Worm (Caenorhabditis elegans) whole organism, mixed stage, embryonic: ENCODE results near the gene C25E10.16.

Experiments used
- M03D4.4 ChIP-seq: sonication (generic microtip); optimal IDR thresholded peaks from 2 replicates; lab custom pipeline; 2017; ENCODE audit warnings: mild to moderate bottlenecking, missing genetic modification characterization, missing compliant biosample characterization
- bed-3 ChIP-seq: fragments of 200-800 bp; sonication (Bioruptor generic); optimal IDR thresholded peaks from 3 replicates; lab custom pipeline; 2018; ENCODE audit warnings: mild to moderate bottlenecking, missing genetic modification characterization, moderate library complexity, missing compliant biosample characterization
- blmp-1 ChIP-seq: fragments of 150-350 bp; optimal IDR thresholded peaks from 2 replicates; lab custom pipeline; 2014; ENCODE audit warnings: missing biosample characterization, missing genetic modification characterization
- ceh-39 ChIP-seq: fragments of 150-350 bp; optimal IDR thresholded peaks from 2 replicates; lab custom pipeline; 2014; ENCODE audit warnings: missing biosample characterization, missing genetic modification characterization
- ceh-43 ChIP-seq: fragments of 200-800 bp; sonication (Bioruptor generic); optimal IDR thresholded peaks from 2 replicates; lab custom pipeline; 2018; ENCODE audit warnings: mild to moderate bottlenecking, missing genetic modification characterization, moderate library complexity, missing compliant biosample characterization
- ces-1 ChIP-seq: fragments of 150-350 bp; optimal IDR thresholded peaks from 2 replicates; lab custom pipeline; 2014; ENCODE audit warnings: missing biosample characterization, missing genetic modification reagents, missing genetic modification characterization
- cnd-1 ChIP-seq: fragments of 200-800 bp; sonication (Bioruptor generic); optimal IDR thresholded peaks from 2 replicates; lab custom pipeline; 2018; ENCODE audit warnings: mild to moderate bottlenecking, missing genetic modification characterization, missing compliant biosample characterization
- drap-1 ChIP-seq: fragments of 200-800 bp; sonication (Bioruptor generic); optimal IDR thresholded peaks from 3 replicates; lab custom pipeline; 2018; ENCODE audit warnings: mild to moderate bottlenecking, missing genetic modification characterization, missing compliant biosample characterization
- elt-1 ChIP-seq: sonication (generic microtip); optimal IDR thresholded peaks from 2 replicates; lab custom pipeline; 2017; ENCODE audit warnings: missing genetic modification characterization, mild to moderate bottlenecking, missing compliant biosample characterization, antibody characterized with exemption, moderate library complexity, borderline replicate concordance; ENCODE audit not compliant: insufficient read depth
- elt-3 ChIP-seq: fragments of 150-350 bp; optimal IDR thresholded peaks from 2 replicates; lab custom pipeline; 2014; ENCODE audit warnings: missing biosample characterization, missing genetic modification characterization
- flh-1 ChIP-seq: fragments of 200-800 bp; sonication (Bioruptor generic); optimal IDR thresholded peaks from 2 replicates; lab custom pipeline; 2018; ENCODE audit warnings: mild to moderate bottlenecking, missing genetic modification characterization, moderate library complexity, missing compliant biosample characterization
- ham-2 ChIP-seq: fragments of 200-800 bp; sonication (Bioruptor generic); optimal IDR thresholded peaks from 2 replicates; lab custom pipeline; 2018; ENCODE audit warnings: mild to moderate bottlenecking, missing genetic modification characterization, missing compliant biosample characterization
- hlh-1 ChIP-seq: fragments of 150-350 bp; optimal IDR thresholded peaks from 2 replicates; lab custom pipeline; 2014; ENCODE audit warnings: missing biosample characterization, missing genetic modification reagents, missing genetic modification characterization
- lin-13 ChIP-seq: fragments of 150-350 bp; optimal IDR thresholded peaks from 2 replicates; lab custom pipeline; 2014; ENCODE audit warnings: missing biosample characterization, missing genetic modification characterization
- lin-32 ChIP-seq: fragments of 200-800 bp; sonication (Bioruptor generic); optimal IDR thresholded peaks from 2 replicates; lab custom pipeline; 2018; ENCODE audit warnings: mild to moderate bottlenecking, missing genetic modification characterization, missing compliant biosample characterization
- lsy-2 ChIP-seq: fragments of 150-350 bp; optimal IDR thresholded peaks from 2 replicates; lab custom pipeline; 2014; ENCODE audit warnings: missing biosample characterization, missing genetic modification characterization
- mab-5 ChIP-seq: fragments of 150-350 bp; optimal IDR thresholded peaks from 2 replicates; lab custom pipeline; 2014; ENCODE audit warnings: missing biosample characterization, missing genetic modification characterization
- mep-1 ChIP-seq: fragments of 150-350 bp; optimal IDR thresholded peaks from 2 replicates; lab custom pipeline; 2017; ENCODE audit warnings: missing biosample characterization, missing genetic modification reagents, missing genetic modification characterization, inconsistent platforms
- mls-2 ChIP-seq: sonication (generic microtip); optimal IDR thresholded peaks from 2 replicates; lab custom pipeline; 2016; ENCODE audit warnings: mild to moderate bottlenecking, missing genetic modification characterization, moderate library complexity, missing compliant biosample characterization
- nhr-12 ChIP-seq: fragments of 150-350 bp; optimal IDR thresholded peaks from 2 replicates; lab custom pipeline; 2014; ENCODE audit warnings: missing biosample characterization, missing genetic modification characterization
- nhr-2 ChIP-seq: fragments of 150-350 bp; optimal IDR thresholded peaks from 2 replicates; lab custom pipeline; 2014; ENCODE audit warnings: missing biosample characterization, missing genetic modification characterization
- nhr-237 ChIP-seq: fragments of 150-350 bp; optimal IDR thresholded peaks from 2 replicates; lab custom pipeline; 2014; ENCODE audit warnings: missing biosample characterization, missing genetic modification characterization
- nhr-28 ChIP-seq: fragments of 150-350 bp; optimal IDR thresholded peaks from 2 replicates; lab custom pipeline; 2014; ENCODE audit warnings: missing biosample characterization, missing genetic modification characterization
- nhr-76 ChIP-seq: sonication (generic microtip); optimal IDR thresholded peaks from 2 replicates; lab custom pipeline; 2017; ENCODE audit warnings: missing biosample characterization, missing genetic modification characterization
- pha-4 ChIP-seq: fragments of 150-350 bp; optimal IDR thresholded peaks from 2 replicates; lab custom pipeline; 2018; ENCODE audit warnings: missing biosample characterization, missing genetic modification reagents, missing genetic modification characterization
- sem-2 ChIP-seq: fragments of 200-800 bp; sonication (Bioruptor generic); optimal IDR thresholded peaks from 2 replicates; lab custom pipeline; 2018; ENCODE audit warnings: mild to moderate bottlenecking, missing genetic modification characterization, missing compliant biosample characterization
- tbx-8 ChIP-seq: fragments of 200-800 bp; sonication (Bioruptor generic); optimal IDR thresholded peaks from 2 replicates; lab custom pipeline; 2018; ENCODE audit warnings: mild to moderate bottlenecking, missing genetic modification characterization, moderate library complexity, missing compliant biosample characterization
- unc-120 ChIP-seq: sonication (generic microtip); optimal IDR thresholded peaks from 2 replicates; lab custom pipeline; 2017; ENCODE audit warnings: missing genetic modification characterization, missing compliant biosample characterization; ENCODE audit not compliant: poor library complexity, severe bottlenecking
- unc-62 ChIP-seq: fragments of 150-350 bp; optimal IDR thresholded peaks from 2 replicates; lab custom pipeline; 2014; ENCODE audit warnings: missing biosample characterization, missing genetic modification reagents, missing genetic modification characterization
- zip-8 ChIP-seq: fragments of 150-350 bp; optimal IDR thresholded peaks from 2 replicates; lab custom pipeline; 2014; ENCODE audit warnings: missing biosample characterization, missing genetic modification characterization
- ztf-11 ChIP-seq: fragments of 150-350 bp; optimal IDR thresholded peaks from 2 replicates; lab custom pipeline; 2014; ENCODE audit warnings: missing biosample characterization, missing genetic modification characterization

C25E10.16 gene

ce11 chrV:9044871-9045270 is 14.5 kb downstream of the C25E10.16 start, which contains the start of gene nhr-30:
nhr-30 (plus strand) TSS chrV:9045171.
- no peak for TF ChIP-seq hlh-1 (tag; lab: Kevin White, UChicago)
- no peak for TF ChIP-seq ces-1 (GFP tag; lab: Kevin White, UChicago)
- no peak for TF ChIP-seq nhr-28
- no peak for TF ChIP-seq mab-5 (tag; lab: Kevin White, UChicago)
- no peak for TF ChIP-seq elt-1
- TF ChIP-seq drap-1 (GFP tag; lab: Kevin White, UChicago), result no peak
- TF ChIP-seq zip-8 (tag; lab: Kevin White, UChicago), result no peak
- TF ChIP-seq unc-120, result no peak
- TF ChIP-seq ceh-39 (tag; lab: Kevin White, UChicago), result no peak

- TF ChIP-seq bed-3 (GFP tag; lab: Kevin White, UChicago) (no peak), elt-3 (tag; lab: Kevin White, UChicago) (no peak), sem-2 (GFP tag; lab: Kevin White, UChicago) (no peak), nhr-28 (no peak), blmp-1 (tag; lab: Kevin White, UChicago) (no peak), mep-1 (tag; lab: Kevin White, UChicago) (no peak), unc-62 (GFP tag; lab: Kevin White, UChicago) (no peak), ztf-11 (no peak), ham-2 (GFP tag; lab: Kevin White, UChicago) (no peak), mab-5 (tag; lab: Kevin White, UChicago) (no peak)
Measured at ce11 chrV:9041030-9041429, 18.3 kb downstream of the C25E10.16 start, which contains the start of gene cyp-33B1. cyp-33B1 (plus strand) TSS chrV:9041330.

- TF ChIP-seq elt-3 (tag; lab: Kevin White, UChicago) (no peak), ceh-39 (tag; lab: Kevin White, UChicago) (no peak), cnd-1 (tag; lab: Kevin White, UChicago) (no peak), nhr-76 (tag; lab: Kevin White, UChicago) (no peak), M03D4.4 (no peak), nhr-12 (tag; lab: Kevin White, UChicago) (no peak)
Measured at ce11 chrV:9035685-9036084, 23.7 kb downstream of the C25E10.16 start, which contains the start of gene srsx-34. srsx-34 (plus strand) TSS chrV:9035985.

ce11 chrV:9033267-9033666 is 26.1 kb downstream of the C25E10.16 start, which contains the start of gene C25E10.4:
C25E10.4 (plus strand) TSS chrV:9033567.
- TF ChIP-seq ceh-43 (GFP tag; lab: Kevin White, UChicago) (no peak), blmp-1 (tag; lab: Kevin White, UChicago) (no peak), tbx-8 (no peak), elt-1 (no peak), flh-1 (GFP tag; lab: Kevin White, UChicago) (no peak), nhr-2 (tag; lab: Kevin White, UChicago) (no peak)

- TF ChIP-seq mls-2, result no peak
- TF ChIP-seq zip-8 (tag; lab: Kevin White, UChicago), result no peak
- no peak for TF ChIP-seq ham-2 (GFP tag; lab: Kevin White, UChicago)
- no peak for TF ChIP-seq pha-4
- TF ChIP-seq unc-62 (GFP tag; lab: Kevin White, UChicago), result no peak
- TF ChIP-seq ces-1 (GFP tag; lab: Kevin White, UChicago), result no peak
- no peak for TF ChIP-seq nhr-237 (tag; lab: Kevin White, UChicago)
- no peak for TF ChIP-seq tbx-8
- TF ChIP-seq nhr-76 (tag; lab: Kevin White, UChicago), result no peak
- no peak for TF ChIP-seq M03D4.4
- TF ChIP-seq lin-32 (GFP tag; lab: Kevin White, UChicago), result no peak
- TF ChIP-seq nhr-2 (tag; lab: Kevin White, UChicago), result no peak
- no peak for TF ChIP-seq lin-13 (tag; lab: Kevin White, UChicago)
- no peak for TF ChIP-seq lsy-2
- TF ChIP-seq ceh-39 (tag; lab: Kevin White, UChicago), result no peak
- no peak for TF ChIP-seq mab-5 (tag; lab: Kevin White, UChicago)
- no peak for TF ChIP-seq elt-3 (tag; lab: Kevin White, UChicago)
- no peak for TF ChIP-seq nhr-28
Measured at ce11 chrV:9030248-9030647, 29.1 kb downstream of the C25E10.16 start, which contains the start of gene C25E10.5. C25E10.5 (plus strand) TSS chrV:9030548.
